Fruit fly (Drosophila melanogaster) whole organism, embryonic: ENCODE measurements around the gene CG34030.

ENCODE experiments used
- CG10321 ChIP-seq: fragments of 200-800 bp; sonication (Bioruptor generic); IDR thresholded peaks from 2 replicates; pipeline ENCODE4 v1.3.6; 2022; ENCODE audit warnings: missing biosample characterization, missing genetic modification characterization
- Chrac-16 ChIP-seq: fragments of 200-800 bp; sonication (Bioruptor generic); optimal IDR thresholded peaks from 3 replicates; lab custom pipeline; 2016; ENCODE audit warnings: missing biosample characterization, missing genetic modification characterization
- Gug ChIP-seq: fragments of 200-800 bp; sonication (Bioruptor generic); IDR thresholded peaks from 4 replicates; pipeline ENCODE4 v1.3.6; 2022; ENCODE audit warnings: missing biosample characterization, missing genetic modification characterization
- ac ChIP-seq: fragments of 200-800 bp; sonication (Bioruptor generic); optimal IDR thresholded peaks from 3 replicates; lab custom pipeline; 2017; ENCODE audit warnings: missing biosample characterization, mild to moderate bottlenecking, missing genetic modification characterization
- dati ChIP-seq: fragments of 200-800 bp; sonication (Bioruptor generic); IDR thresholded peaks from 2 replicates; pipeline ENCODE4 v1.3.6; 2022; ENCODE audit warnings: missing biosample characterization, missing genetic modification characterization
- disco-r ChIP-seq: fragments of 200-800 bp; sonication (Bioruptor generic); optimal IDR thresholded peaks from 2 replicates; lab custom pipeline; 2016; ENCODE audit warnings: missing biosample characterization, missing genetic modification characterization
- sr ChIP-seq: fragments of 200-800 bp; sonication (Bioruptor generic); IDR thresholded peaks from 3 replicates; pipeline ENCODE4 v1.3.6; 2022; ENCODE audit warnings: missing biosample characterization, missing genetic modification characterization

dm6 chr3L:7096530-7096929 lies 21.5 kb upstream of the CG34030 start:
- TF ChIP-seq sr (no peak), disco-r (GFP tag; lab: Kevin White, UChicago) (no peak), dati (GFP tag; lab: Robert Waterston, UW) (no peak), Chrac-16 (GFP tag; lab: Kevin White, UChicago) (no peak), CG10321 (GFP tag; lab: Robert Waterston, UW) (no peak), ac (no peak), Gug (GFP tag; lab: Robert Waterston, UW) (no peak)
